Fruit fly (Drosophila melanogaster) Kc167 (cell line): ENCODE data around the gene Cph.

Source experiments
- Sin3A ChIP-seq: fragments of >200 bp; optimal IDR thresholded peaks from 2 replicates; lab custom pipeline; 2018; ENCODE audit warnings: missing external identifiers
- h ChIP-seq: fragments of >200 bp; optimal IDR thresholded peaks from 3 replicates; lab custom pipeline; 2018; ENCODE audit warnings: missing external identifiers
- insv ChIP-seq: fragments of >200 bp; optimal IDR thresholded peaks from 3 replicates; lab custom pipeline; 2018; ENCODE audit warnings: missing external identifiers
- psq ChIP-seq: fragments of >200 bp; optimal IDR thresholded peaks from 2 replicates; lab custom pipeline; 2017; ENCODE audit warnings: missing external identifiers
- ttk ChIP-seq: sonication (Bioruptor generic); optimal IDR thresholded peaks from 2 replicates; lab custom pipeline; 2017; ENCODE audit warnings: missing external identifiers

DNA sequence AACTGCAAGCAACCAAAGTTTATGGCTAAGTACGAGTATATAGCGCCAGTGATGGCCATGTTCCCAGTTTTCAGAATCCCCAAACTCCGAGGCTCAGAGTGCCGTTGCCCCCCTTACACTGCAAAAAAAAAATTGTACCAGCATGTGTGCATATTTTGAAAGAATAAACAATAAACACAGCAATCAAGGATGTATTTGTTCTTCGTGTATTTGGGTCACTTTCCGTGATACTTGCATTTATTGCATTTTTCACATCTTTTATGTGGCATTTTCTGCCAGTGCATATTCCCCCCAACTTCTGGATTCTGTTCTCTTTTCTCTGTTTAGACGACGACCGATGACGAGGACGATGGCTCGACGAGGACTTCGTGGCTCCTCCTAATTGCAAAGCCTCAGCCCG, 17.4 kb upstream of the Cph start:
- TF ChIP-seq insv (lab: Kevin White, UChicago) = no peak
- no peak for TF ChIP-seq h (lab: Kevin White, UChicago)
- no peak for TF ChIP-seq Sin3A (lab: Kevin White, UChicago)
- no peak for TF ChIP-seq psq
- TF ChIP-seq ttk (lab: Kevin White, UChicago) = no peak
